Worm (Caenorhabditis elegans): ENCODE results near the gene Y113G7C.1.
A peak's percentile ranks its signal among the peaks of the same experiment; 100 is the strongest.

Y113G7C.1 gene

DNA sequence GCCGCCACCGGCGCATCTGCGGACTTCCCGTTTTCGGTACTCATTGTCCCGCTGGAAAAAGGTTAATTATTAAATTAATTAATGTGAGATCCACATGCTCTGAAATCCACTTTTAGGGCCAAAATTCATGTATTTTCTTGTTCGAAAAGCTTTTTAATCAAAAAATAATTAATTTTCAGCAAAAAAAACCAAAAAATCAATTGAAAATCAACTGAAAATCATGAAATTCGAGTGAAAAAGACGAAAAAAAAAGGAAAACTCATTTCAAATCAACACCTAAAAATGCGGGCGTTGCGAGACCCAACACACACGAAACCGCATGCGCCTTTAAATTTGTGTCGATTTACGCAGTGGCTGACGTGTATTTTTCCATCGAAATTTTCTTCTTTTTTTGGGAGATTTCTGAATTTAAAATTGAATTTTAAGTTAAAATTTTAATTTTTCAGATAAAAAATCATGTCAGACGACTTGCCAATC, 47.8 kb upstream of the Y113G7C.1 start, which contains the start of the genes prmt-1 and cdkr-3 (continued):
- TF ChIP-seq nhr-85 (tag) (peak; percentile 56), unc-98 (GFP tag; IDR thresholded peaks at IDR 0.05) (no peak), grh-1 (GFP tag; IDR thresholded peaks at IDR 0.05) (no peak), efl-1 (optimal IDR thresholded peaks at IDR 0.05) (peak; percentile 55 to 66), efl-1 (GFP tag; optimal IDR thresholded peaks at IDR 0.05 in 1 of 2) (peak; percentile 62 to 80), mdl-1 (tag; optimal IDR thresholded peaks at IDR 0.05) (no peak), nhr-237 (tag; optimal IDR thresholded peaks at IDR 0.05) (no peak), nhr-20 (tag; optimal IDR thresholded peaks at IDR 0.05) (no peak), ceh-63 (GFP tag; optimal IDR thresholded peaks at IDR 0.05) (no peak), ceh-90 (tag; optimal IDR thresholded peaks at IDR 0.05) (no peak), hlh-17 (GFP tag; optimal IDR thresholded peaks at IDR 0.05; ENCODE audit: borderline replicate concordance) (no peak), lsy-2 (tag; optimal IDR thresholded peaks at IDR 0.05) (peak; percentile 42 to 82), blmp-1 (tag; optimal IDR thresholded peaks at IDR 0.05) (peak; percentile 80), ztf-4 (tag; optimal IDR thresholded peaks at IDR 0.05) (no peak), mef-2 (tag; optimal IDR thresholded peaks at IDR 0.05) (no peak), nhr-28 (tag; optimal IDR thresholded peaks at IDR 0.05) (no peak), egl-13 (tag; optimal IDR thresholded peaks at IDR 0.05) (no peak), lin-39 (tag; optimal IDR thresholded peaks at IDR 0.05) (no peak), pag-3 (tag; optimal IDR thresholded peaks at IDR 0.05; ENCODE audit: borderline replicate concordance, insufficient read depth) (no peak), nhr-84 (tag; optimal IDR thresholded peaks at IDR 0.05) (no peak), hpl-2 (GFP tag; optimal IDR thresholded peaks at IDR 0.05) (no peak), ztf-11 (tag; optimal IDR thresholded peaks at IDR 0.05) (no peak), lin-14 (GFP tag; optimal IDR thresholded peaks at IDR 0.05) (no peak), skn-1 (tag; optimal IDR thresholded peaks at IDR 0.05) (peak; percentile 59), Y116A8C.19 (tag; optimal IDR thresholded peaks at IDR 0.05; ENCODE audit: borderline replicate concordance) (no peak), sup-37 (GFP tag; optimal IDR thresholded peaks at IDR 0.05) (no peak), tlp-1 (tag; optimal IDR thresholded peaks at IDR 0.05) (no peak), elt-2 (tag; optimal IDR thresholded peaks at IDR 0.05) (no peak), unc-62 (GFP tag; optimal IDR thresholded peaks at IDR 0.05) (no peak), elt-3 (tag; optimal IDR thresholded peaks at IDR 0.05) (peak in 1 of 6 experiments; percentile 48), zip-4 (GFP tag; optimal IDR thresholded peaks at IDR 0.05) (no peak), nhr-71 (tag; optimal IDR thresholded peaks at IDR 0.05) (peak; percentile 52), nhr-76 (tag; optimal IDR thresholded peaks at IDR 0.05) (no peak), C34B4.2 (tag; optimal IDR thresholded peaks at IDR 0.05) (no peak), C16A3.4 (tag; optimal IDR thresholded peaks at IDR 0.05) (peak; percentile 45), rnt-1 (tag; optimal IDR thresholded peaks at IDR 0.05) (peak; percentile 77), unc-130 (tag; optimal IDR thresholded peaks at IDR 0.05) (peak; percentile 35), fos-1 (tag; optimal IDR thresholded peaks at IDR 0.05) (no peak)

DNA sequence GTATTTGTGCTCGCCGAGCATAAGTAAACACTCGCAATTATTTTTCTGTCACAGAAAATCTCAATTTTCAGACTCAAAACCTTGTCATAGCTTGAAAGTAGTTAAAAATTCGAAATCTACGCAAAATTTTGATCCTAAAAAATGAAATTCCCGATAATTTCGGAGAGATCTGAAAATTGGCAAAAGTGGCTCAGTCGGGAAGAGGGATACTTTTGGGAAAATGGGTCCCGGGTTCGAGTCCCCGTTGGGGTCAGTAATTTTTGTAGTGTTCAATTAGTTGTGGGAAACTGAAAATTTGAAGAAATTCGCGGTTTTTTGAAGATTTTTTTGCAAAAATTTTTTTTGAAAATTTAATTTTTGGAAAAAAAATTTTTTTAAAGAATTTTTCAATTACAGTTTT, 40.6 kb upstream of the Y113G7C.1 start:
- TF ChIP-seq nhr-77 (tag; optimal IDR thresholded peaks at IDR 0.05), result no peak
- no peak for TF ChIP-seq lir-3 (tag; optimal IDR thresholded peaks at IDR 0.05; ENCODE audit: poor library complexity)
- no peak for TF ChIP-seq mef-2 (tag; optimal IDR thresholded peaks at IDR 0.05)
- TF ChIP-seq tbx-2 (tag; optimal IDR thresholded peaks at IDR 0.05), result no peak
- TF ChIP-seq nhr-19 (GFP tag; conservative IDR thresholded peaks at IDR 0.05), result no peak
- no peak for TF ChIP-seq F16B12.6 (tag; optimal IDR thresholded peaks at IDR 0.05)
- TF ChIP-seq nhr-237 (tag; optimal IDR thresholded peaks at IDR 0.05), result no peak
- no peak for TF ChIP-seq elt-3 (tag; optimal IDR thresholded peaks at IDR 0.05)
- TF ChIP-seq swsn-7 (tag; optimal IDR thresholded peaks at IDR 0.05), result no peak
- TF ChIP-seq ces-1 (GFP tag; optimal IDR thresholded peaks at IDR 0.05), result no peak
- TF ChIP-seq ztf-11 (tag; optimal IDR thresholded peaks at IDR 0.05), result no peak
- TF ChIP-seq unc-62 (GFP tag; optimal IDR thresholded peaks at IDR 0.05), result no peak
- TF ChIP-seq lin-14 (GFP tag; optimal IDR thresholded peaks at IDR 0.05), result no peak
- no peak for TF ChIP-seq nhr-20 (tag; optimal IDR thresholded peaks at IDR 0.05)
- TF ChIP-seq egl-13 (tag; optimal IDR thresholded peaks at IDR 0.05), result no peak
- TF ChIP-seq lin-13 (GFP tag; optimal IDR thresholded peaks at IDR 0.05), result no peak
- TF ChIP-seq hlh-4 (tag; optimal IDR thresholded peaks at IDR 0.05), result no peak

Measured in whole organism, L1 larva.